Fruit fly (Drosophila melanogaster): ENCODE data around the gene Polr2J.

The Polr2J gene

dm6 chr2L:17449608-17450504 lies 39.6 kb upstream of the Polr2J start, which contains the start of gene dl (continued):
- TF ChIP-seq Oaz (GFP tag; IDR thresholded peaks at IDR 0.05), result no peak
- TF ChIP-seq tna (GFP tag; IDR thresholded peaks at IDR 0.05; ENCODE audit: partially characterized antibody), result no peak
- TF ChIP-seq Eip74EF (GFP tag; optimal IDR thresholded peaks at IDR 0.05), result no peak
- TF ChIP-seq nau (GFP tag; optimal IDR thresholded peaks at IDR 0.05), result peak; percentile 23
- no peak for TF ChIP-seq CG12155 (GFP tag; optimal IDR thresholded peaks at IDR 0.05)
- TF ChIP-seq Fer3 (tag; optimal IDR thresholded peaks at IDR 0.05), result no peak
- TF ChIP-seq CG34376 (GFP tag; optimal IDR thresholded peaks at IDR 0.05), result peak; percentile 46
- peak; percentile 85 for TF ChIP-seq Med (GFP tag)
- TF ChIP-seq B-H1 (GFP tag; IDR thresholded peaks at IDR 0.05), result no peak
- TF ChIP-seq CG18764 (GFP tag; optimal IDR thresholded peaks at IDR 0.05), result no peak
- no peak for TF ChIP-seq CG5180 (GFP tag; optimal IDR thresholded peaks at IDR 0.05)
- TF ChIP-seq Side (GFP tag; optimal IDR thresholded peaks at IDR 0.05), result no peak
- peak; percentile 24 for TF ChIP-seq stwl (tag; optimal IDR thresholded peaks at IDR 0.05)
- no peak for TF ChIP-seq CG15601 (tag; optimal IDR thresholded peaks at IDR 0.05)
- TF ChIP-seq CG3163 (GFP tag; optimal IDR thresholded peaks at IDR 0.05), result peak; percentile 90
- no peak for TF ChIP-seq Atf-2 (GFP tag; optimal IDR thresholded peaks at IDR 0.05)
- TF ChIP-seq lmd (GFP tag; IDR thresholded peaks at IDR 0.05), result no peak
- TF ChIP-seq HLH54F (GFP tag; optimal IDR thresholded peaks at IDR 0.05), result no peak
- no peak for TF ChIP-seq Neu2 (GFP tag; optimal IDR thresholded peaks at IDR 0.05; ENCODE audit: borderline replicate concordance)
- TF ChIP-seq hb (GFP tag; IDR thresholded peaks at IDR 0.05; ENCODE audit: partially characterized antibody), result no peak
- TF ChIP-seq Asciz (GFP tag; optimal IDR thresholded peaks at IDR 0.05), result peak; percentile 5
- TF ChIP-seq CG12942 (GFP tag; optimal IDR thresholded peaks at IDR 0.05), result no peak
- TF ChIP-seq Sry-δ (GFP tag; optimal IDR thresholded peaks at IDR 0.05), result no peak
- no peak for TF ChIP-seq C15 (GFP tag; IDR thresholded peaks at IDR 0.05)
- TF ChIP-seq ssp (GFP tag; IDR thresholded peaks at IDR 0.05), result no peak
- no peak for TF ChIP-seq HLH3B (GFP tag; IDR thresholded peaks at IDR 0.05)
- TF ChIP-seq kay (GFP tag; optimal IDR thresholded peaks at IDR 0.05), result no peak
- no peak for TF ChIP-seq MESR4 (GFP tag; optimal IDR thresholded peaks at IDR 0.05)
- TF ChIP-seq CG34224 (GFP tag; IDR thresholded peaks at IDR 0.05; ENCODE audit: partially characterized antibody), result peak; percentile 33; the same call in 1 of the 3 replicates
- no peak for TF ChIP-seq CG10274 (GFP tag; optimal IDR thresholded peaks at IDR 0.05)
- TF ChIP-seq tio (GFP tag; optimal IDR thresholded peaks at IDR 0.05), result no peak
- TF ChIP-seq NK7.1 (GFP tag; optimal IDR thresholded peaks at IDR 0.05), result no peak
- TF ChIP-seq twi (tag; optimal IDR thresholded peaks at IDR 0.05), result no peak
- no peak for TF ChIP-seq run (tag; optimal IDR thresholded peaks at IDR 0.05)
- TF ChIP-seq nom (GFP tag; optimal IDR thresholded peaks at IDR 0.05), result peak; percentile 18
- TF ChIP-seq D (optimal IDR thresholded peaks at IDR 0.05), result no peak
- TF ChIP-seq D (GFP tag; optimal IDR thresholded peaks at IDR 0.05), result no peak
- no peak for TF ChIP-seq CoRest (tag; optimal IDR thresholded peaks at IDR 0.05)
- no peak for TF ChIP-seq CG1792 (GFP tag; optimal IDR thresholded peaks at IDR 0.05)
- no peak for TF ChIP-seq Camta (GFP tag; optimal IDR thresholded peaks at IDR 0.05)
- TF ChIP-seq CG3281 (GFP tag; optimal IDR thresholded peaks at IDR 0.05), result no peak
- TF ChIP-seq CG2889 (GFP tag; IDR thresholded peaks at IDR 0.05), result no peak
- no peak for TF ChIP-seq CG11695 (GFP tag; IDR thresholded peaks at IDR 0.05)
- TF ChIP-seq ewg (GFP tag; optimal IDR thresholded peaks at IDR 0.05), result no peak
- no peak; the same call in 2 of the 3 replicates for TF ChIP-seq CG17361 (GFP tag; IDR thresholded peaks at IDR 0.05)
- no peak for TF ChIP-seq fd64A (GFP tag; optimal IDR thresholded peaks at IDR 0.05)
- TF ChIP-seq NfI (GFP tag; optimal IDR thresholded peaks at IDR 0.05), result no peak
- TF ChIP-seq CG43689 (GFP tag; IDR thresholded peaks at IDR 0.05), result no peak
- TF ChIP-seq CHES-1-like (GFP tag; optimal IDR thresholded peaks at IDR 0.05), result no peak
